Worm (Caenorhabditis elegans) whole organism, L4 larva: Measurements from ENCODE around the gene taap-1.

ENCODE experiments used
- D1046.2 ChIP-seq: fragments of 200-800 bp; sonication (Bioruptor generic); IDR thresholded peaks from 2 replicates; pipeline ENCODE4 v1.3.6; 2022; ENCODE audit warnings: missing genetic modification characterization, missing compliant biosample characterization
- F10B5.3 ChIP-seq: sonication (generic microtip); optimal IDR thresholded peaks from 2 replicates; lab custom pipeline; 2016; ENCODE audit warnings: mild to moderate bottlenecking, missing genetic modification characterization, missing compliant biosample characterization
- F26F4.8 ChIP-seq: fragments of 200-800 bp; sonication (Bioruptor generic); conservative IDR thresholded peaks from 2 replicates; pipeline ENCODE4 v1.3.6; 2022; ENCODE audit warnings: missing genetic modification characterization, missing compliant biosample characterization
- F37D6.2 ChIP-seq: sonication (generic microtip); optimal IDR thresholded peaks from 2 replicates; lab custom pipeline; 2016; ENCODE audit warnings: mild to moderate bottlenecking, missing genetic modification characterization, missing compliant biosample characterization
- F49E8.2 ChIP-seq: sonication (generic microtip); optimal IDR thresholded peaks from 2 replicates; lab custom pipeline; 2016; ENCODE audit warnings: missing compliant biosample characterization, mild to moderate bottlenecking, missing genetic modification characterization, borderline replicate concordance
- T20F7.1 ChIP-seq: fragments of 200-800 bp; sonication (Bioruptor generic); optimal IDR thresholded peaks from 2 replicates; lab custom pipeline; 2018; ENCODE audit warnings: mild to moderate bottlenecking, missing genetic modification characterization, missing compliant biosample characterization
- Y48G9A.11 ChIP-seq: fragments of 200-800 bp; sonication (Bioruptor generic); IDR thresholded peaks from 2 replicates; pipeline ENCODE4 v1.3.6; 2022; ENCODE audit warnings: missing genetic modification reagents, missing genetic modification characterization, missing compliant biosample characterization
- Y5F2A.4 ChIP-seq: fragments of 200-800 bp; sonication (Bioruptor generic); optimal IDR thresholded peaks from 2 replicates; lab custom pipeline; 2018; ENCODE audit warnings: mild to moderate bottlenecking, missing genetic modification characterization, missing compliant biosample characterization
- attf-4 ChIP-seq: sonication (generic microtip); optimal IDR thresholded peaks from 3 replicates; lab custom pipeline; 2017; ENCODE audit warnings: missing biosample characterization, missing genetic modification characterization
- ceh-20 ChIP-seq: fragments of 200-800 bp; sonication (Bioruptor generic); IDR thresholded peaks from 2 replicates; pipeline ENCODE4 v1.3.6; 2022; ENCODE audit warnings: missing genetic modification reagents, missing genetic modification characterization, missing compliant biosample characterization
- ceh-28 ChIP-seq: fragments of 150-350 bp; optimal IDR thresholded peaks from 2 replicates; lab custom pipeline; 2014; ENCODE audit warnings: missing biosample characterization, missing genetic modification reagents, missing genetic modification characterization
- ceh-44 ChIP-seq: fragments of 200-800 bp; sonication (Bioruptor generic); IDR thresholded peaks from 2 replicates; pipeline ENCODE4 v1.3.6; 2022; ENCODE audit warnings: missing genetic modification reagents, missing genetic modification characterization, missing compliant biosample characterization
- ceh-62 ChIP-seq: sonication (generic microtip); optimal IDR thresholded peaks from 2 replicates; lab custom pipeline; 2017; ENCODE audit warnings: missing biosample characterization, missing genetic modification characterization
- ces-1 ChIP-seq: fragments of 150-350 bp; sonication (generic microtip); optimal IDR thresholded peaks from 4 replicates; lab custom pipeline; 2014; ENCODE audit warnings: missing biosample characterization, missing genetic modification reagents, missing genetic modification characterization
- ctbp-1 ChIP-seq: fragments of 200-800 bp; sonication (Bioruptor generic); IDR thresholded peaks from 2 replicates; pipeline ENCODE4 v1.3.6; 2022; ENCODE audit warnings: missing genetic modification reagents, missing genetic modification characterization, missing compliant biosample characterization
- dmd-6 ChIP-seq: fragments of 200-800 bp; sonication (Bioruptor generic); IDR thresholded peaks from 2 replicates; pipeline ENCODE4 v1.3.6; 2022; ENCODE audit warnings: missing genetic modification reagents, missing genetic modification characterization, missing compliant biosample characterization
- dmd-8 ChIP-seq: fragments of 200-800 bp; sonication (Bioruptor generic); IDR thresholded peaks from 2 replicates; pipeline ENCODE4 v1.3.6; 2022; ENCODE audit warnings: missing genetic modification characterization, missing compliant biosample characterization
- dpl-1 ChIP-seq: fragments of 150-350 bp; optimal IDR thresholded peaks from 2 replicates; lab custom pipeline; 2014; ENCODE audit warnings: missing biosample characterization, missing genetic modification reagents, missing genetic modification characterization
- dve-1 ChIP-seq: sonication (generic microtip); optimal IDR thresholded peaks from 2 replicates; lab custom pipeline; 2017; ENCODE audit warnings: antibody characterized with exemption, mild to moderate bottlenecking, missing genetic modification characterization, missing compliant biosample characterization; ENCODE audit not compliant: insufficient read depth
- egl-43 ChIP-seq: fragments of 200-800 bp; sonication (Bioruptor generic); IDR thresholded peaks from 2 replicates; pipeline ENCODE4 v1.3.6; 2022; ENCODE audit warnings: missing genetic modification reagents, missing genetic modification characterization, missing compliant biosample characterization
- hif-1 ChIP-seq, 2 experiments: sonication (generic microtip); optimal IDR thresholded peaks; 2 replicates each; lab custom pipeline; 2016 to 2017; ENCODE audit warnings: missing compliant biosample characterization in 2 of 2, missing genetic modification characterization in 2 of 2, missing genetic modification reagents in 2 of 2, missing genotype in 2 of 2, mild to moderate bottlenecking in 1 of 2
- hlh-11 ChIP-seq: fragments of 200-800 bp; sonication (Bioruptor generic); optimal IDR thresholded peaks from 2 replicates; lab custom pipeline; 2018; ENCODE audit warnings: mild to moderate bottlenecking, missing genetic modification characterization, missing compliant biosample characterization
- hmg-1.1 ChIP-seq: fragments of 200-800 bp; sonication (Bioruptor generic); IDR thresholded peaks from 2 replicates; pipeline ENCODE4 v1.3.6; 2022; ENCODE audit warnings: missing genetic modification reagents, missing genetic modification characterization, missing compliant biosample characterization
- lin-38 ChIP-seq: fragments of 200-800 bp; sonication (Bioruptor generic); IDR thresholded peaks from 2 replicates; pipeline ENCODE4 v1.3.6; 2022; ENCODE audit warnings: missing genetic modification reagents, missing genetic modification characterization, missing compliant biosample characterization
- mxl-3 ChIP-seq: fragments of 200-800 bp; sonication (Bioruptor generic); optimal IDR thresholded peaks from 2 replicates; lab custom pipeline; 2018; ENCODE audit warnings: mild to moderate bottlenecking, missing genetic modification characterization, missing compliant biosample characterization
- nhr-237 ChIP-seq: sonication (generic microtip); optimal IDR thresholded peaks from 2 replicates; lab custom pipeline; 2017; ENCODE audit warnings: missing biosample characterization, missing genetic modification characterization
- nhr-28 ChIP-seq: fragments of 150-350 bp; optimal IDR thresholded peaks from 2 replicates; lab custom pipeline; 2014; ENCODE audit warnings: missing biosample characterization, missing genetic modification characterization
- nhr-42 ChIP-seq: fragments of 200-800 bp; sonication (Bioruptor generic); IDR thresholded peaks from 2 replicates; pipeline ENCODE4 v1.3.6; 2022; ENCODE audit warnings: missing genetic modification characterization, missing compliant biosample characterization
- nhr-6 ChIP-seq: fragments of 150-350 bp; optimal IDR thresholded peaks from 2 replicates; lab custom pipeline; 2014; ENCODE audit warnings: missing biosample characterization, missing genetic modification characterization
- pqm-1 ChIP-seq: sonication (generic microtip); optimal IDR thresholded peaks from 2 replicates; lab custom pipeline; 2017; ENCODE audit warnings: missing biosample characterization, missing genetic modification characterization
- sdz-12 ChIP-seq: fragments of 200-800 bp; sonication (Bioruptor generic); optimal IDR thresholded peaks from 2 replicates; lab custom pipeline; 2018; ENCODE audit warnings: mild to moderate bottlenecking, missing genetic modification characterization, missing compliant biosample characterization
- set-16 ChIP-seq: fragments of 200-800 bp; sonication (Bioruptor generic); IDR thresholded peaks from 2 replicates; pipeline ENCODE4 v1.3.6; 2022; ENCODE audit warnings: missing genetic modification reagents, missing genetic modification characterization, missing compliant biosample characterization
- snpc-1.2 ChIP-seq: fragments of 200-800 bp; sonication (Bioruptor generic); IDR thresholded peaks from 2 replicates; pipeline ENCODE4 v1.3.6; 2022; ENCODE audit warnings: missing genetic modification reagents, missing genetic modification characterization, missing compliant biosample characterization
- spr-3 ChIP-seq: fragments of 200-800 bp; sonication (Bioruptor generic); optimal IDR thresholded peaks from 2 replicates; lab custom pipeline; 2018; ENCODE audit warnings: mild to moderate bottlenecking, missing genetic modification characterization, missing compliant biosample characterization
- tag-97 ChIP-seq: fragments of 200-800 bp; sonication (Bioruptor generic); IDR thresholded peaks from 2 replicates; pipeline ENCODE4 v1.3.6; 2022; ENCODE audit warnings: missing genetic modification characterization, missing compliant biosample characterization
- unc-62 ChIP-seq, 3 experiments: fragments of 150-350 bp in 1 of 3; sonication (generic microtip); optimal IDR thresholded peaks in 2 of 3; peaks in 1 of 3; 1 replicate in 1 of 3; 2 replicates in 2 of 3; lab custom pipeline; 2014 to 2017; ENCODE audit warnings: missing biosample characterization in 3 of 3, missing genetic modification characterization in 3 of 3, missing genetic modification reagents in 3 of 3, missing genotype in 1 of 3
- vab-7 ChIP-seq: fragments of 200-800 bp; sonication (Bioruptor generic); IDR thresholded peaks from 2 replicates; pipeline ENCODE4 v1.3.6; 2022; ENCODE audit warnings: missing genetic modification reagents, missing genetic modification characterization, missing compliant biosample characterization
- zfp-3 ChIP-seq: fragments of 200-800 bp; sonication (Bioruptor generic); conservative IDR thresholded peaks from 2 replicates; pipeline ENCODE4 v1.3.6; 2022; ENCODE audit warnings: missing genetic modification reagents, missing genetic modification characterization, missing compliant biosample characterization
- zip-11 ChIP-seq: fragments of 200-800 bp; sonication (Bioruptor generic); IDR thresholded peaks from 2 replicates; pipeline ENCODE4 v1.3.6; 2022; ENCODE audit warnings: missing genetic modification characterization, missing compliant biosample characterization
- ztf-7 ChIP-seq: fragments of 150-350 bp; optimal IDR thresholded peaks from 2 replicates; lab custom pipeline; 2014; ENCODE audit warnings: missing biosample characterization, missing genetic modification characterization

Gene taap-1

ce11 chrII:8450750-8451149, 32.9 kb downstream of the taap-1 start:
- TF ChIP-seq hif-1 (tag; optimal IDR thresholded peaks at IDR 0.05; lab: Kevin White, UChicago): peak in 1 of 2 experiments; percentile 40
- no peak for TF ChIP-seq spr-3 (GFP tag; lab: Kevin White, UChicago)
- TF ChIP-seq unc-62 (GFP tag; optimal IDR thresholded peaks at IDR 0.05 in 1 of 2; lab: Kevin White, UChicago): peak in 1 of 2 experiments; percentile 51
- TF ChIP-seq unc-62 (tag; optimal IDR thresholded peaks at IDR 0.05; lab: Kevin White, UChicago): no peak
- TF ChIP-seq pqm-1 (tag; lab: Kevin White, UChicago): no peak
- peak; percentile 2 for TF ChIP-seq mxl-3 (GFP tag; lab: Kevin White, UChicago)

DNA sequence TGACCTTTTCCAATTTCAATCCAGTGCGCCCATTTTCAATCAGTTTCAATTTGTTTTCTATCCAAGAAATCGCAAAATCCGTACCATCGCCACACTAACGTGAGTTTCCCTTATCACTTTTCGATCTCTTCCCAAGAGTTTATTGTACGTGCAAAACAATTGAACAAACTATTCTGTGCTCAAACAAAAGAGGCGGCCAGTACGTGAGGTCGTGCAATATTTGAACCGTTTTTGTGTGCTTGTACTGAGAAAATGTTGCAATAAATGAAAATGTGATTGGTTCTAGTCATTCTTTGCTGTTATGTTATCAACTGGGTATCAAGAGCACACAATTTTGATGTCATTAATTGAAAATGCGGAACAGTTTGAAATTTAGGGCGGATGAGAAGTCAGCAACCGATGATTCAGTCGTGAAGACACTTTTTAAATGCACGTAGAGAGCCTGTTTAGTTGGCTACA, 34.0 kb downstream of the taap-1 start, which contains the start of gene F22B5.4:
Gene F22B5.4, plus strand, starts transcription at position 51 of the 459 bp plus-strand sequence.
- TF ChIP-seq hif-1 (tag; optimal IDR thresholded peaks at IDR 0.05; lab: Kevin White, UChicago) (peak in 1 of 2 experiments; percentile 48), attf-4 (tag; lab: Kevin White, UChicago) (no peak), ceh-44 (GFP tag; lab: Robert Waterston, UW) (no peak), nhr-6 (tag; lab: Kevin White, UChicago) (no peak), pqm-1 (tag; lab: Kevin White, UChicago) (peak; percentile 27), tag-97 (no peak), nhr-28 (tag; lab: Kevin White, UChicago) (peak; percentile 64), D1046.2 (no peak), F37D6.2 (no peak), dmd-6 (GFP tag; lab: Robert Waterston, UW) (peak; percentile 34; the same call in 1 of the 2 replicates), egl-43 (GFP tag; lab: Robert Waterston, UW) (no peak), zfp-3 (no peak)
- TF ChIP-seq, all 104 proteins: peak for 4

ce11 chrII:8446731-8447130, 36.9 kb downstream of the taap-1 start, which contains the start of gene cut-3:
Gene cut-3 (minus strand): TSS chrII:8446831.
- TF ChIP-seq ztf-7 (no peak), ceh-62 (tag; lab: Kevin White, UChicago) (no peak), vab-7 (GFP tag; lab: Robert Waterston, UW) (no peak), F26F4.8 (no peak), tag-97 (no peak), ces-1 (GFP tag; lab: Kevin White, UChicago) (no peak), ceh-20 (GFP tag; lab: Robert Waterston, UW) (no peak), hlh-11 (tag; lab: Kevin White, UChicago) (no peak), set-16 (GFP tag; lab: Robert Waterston, UW) (no peak), D1046.2 (no peak), dpl-1 (no peak)

ce11 chrII:8444007-8444406, 39.7 kb downstream of the taap-1 start, which contains the start of gene evl-20:
Gene evl-20 (plus strand): TSS chrII:8444307.
- no peak for TF ChIP-seq Y48G9A.11
- peak; percentile 38; the same call in 1 of the 2 replicates for TF ChIP-seq lin-38 (GFP tag; lab: Robert Waterston, UW)
- no peak for TF ChIP-seq tag-97
- TF ChIP-seq F49E8.2 (tag; lab: Kevin White, UChicago): peak; percentile 16

DNA sequence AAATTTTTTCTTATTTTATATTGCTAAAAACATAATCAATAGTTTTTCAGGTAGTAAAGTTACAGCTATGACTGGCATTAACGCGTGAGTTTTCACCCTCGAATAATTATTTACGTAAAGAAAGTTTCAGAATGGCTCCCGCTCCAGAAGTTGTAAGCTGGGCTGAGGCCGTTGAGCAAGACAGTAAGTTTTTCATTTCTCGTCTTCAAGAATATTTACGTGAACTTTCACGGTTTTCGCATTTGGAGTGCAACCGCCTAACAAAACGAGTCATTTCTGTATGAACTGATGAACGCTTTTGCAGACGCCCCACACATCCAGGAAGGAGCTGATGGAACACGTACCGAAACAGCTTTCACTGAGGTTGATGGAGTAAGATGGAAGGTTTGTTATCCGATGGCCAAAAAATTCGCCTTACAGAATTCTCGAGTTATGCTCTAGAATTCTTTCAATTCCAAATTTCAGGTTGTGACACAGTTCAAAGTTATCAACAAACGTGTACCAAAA, 40.9 kb downstream of the taap-1 start, which contains the start of gene eif-3.G:
Gene eif-3.G, plus strand, starts transcription at position 51 of the 507 bp plus-strand sequence.
- TF ChIP-seq snpc-1.2 (GFP tag; lab: Robert Waterston, UW) (0 out of 2 replicates have a peak, but pooled peaks have one; percentile 10), Y5F2A.4 (GFP tag; lab: Kevin White, UChicago) (no peak)

DNA sequence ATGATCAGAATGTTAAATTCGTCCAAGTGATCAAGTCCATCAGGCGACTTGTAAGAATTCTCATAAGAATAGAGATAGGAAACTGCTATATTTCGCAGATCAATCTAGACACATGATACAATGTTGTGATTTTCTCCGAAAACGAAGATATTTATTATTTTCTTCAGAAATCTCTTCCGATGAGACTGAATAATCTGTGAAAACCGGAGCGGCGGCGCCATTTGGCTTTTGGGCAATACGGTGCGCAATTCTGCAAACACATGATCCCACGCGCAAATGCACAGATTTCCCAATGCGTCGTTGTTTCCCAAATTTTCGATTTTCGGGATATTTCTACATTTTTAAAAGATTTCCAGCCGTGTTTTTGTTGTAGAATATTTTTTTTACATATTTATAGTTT, 41.5 kb downstream of the taap-1 start:
- peak; percentile 48 for TF ChIP-seq hmg-1.1 (GFP tag; lab: Robert Waterston, UW)
- no peak for TF ChIP-seq zip-11
- no peak for TF ChIP-seq nhr-42 (GFP tag; lab: Robert Waterston, UW)
- TF ChIP-seq ceh-28 (tag; lab: Kevin White, UChicago): no peak
- TF ChIP-seq Y48G9A.11: peak; percentile 6; the same call in 1 of the 2 replicates
- TF ChIP-seq dmd-8: no peak
- peak; percentile 57 for TF ChIP-seq dpl-1
- TF ChIP-seq F10B5.3 (tag; lab: Kevin White, UChicago): no peak
- peak; percentile 46 for TF ChIP-seq dve-1
- no peak for TF ChIP-seq nhr-237 (tag; lab: Kevin White, UChicago)
- no peak for TF ChIP-seq nhr-6 (tag; lab: Kevin White, UChicago)
- no peak for TF ChIP-seq ctbp-1 (GFP tag; lab: Robert Waterston, UW)
- no peak for TF ChIP-seq T20F7.1 (GFP tag; lab: Kevin White, UChicago)
- TF ChIP-seq vab-7 (GFP tag; lab: Robert Waterston, UW): no peak
- TF ChIP-seq sdz-12 (GFP tag; lab: Kevin White, UChicago): no peak
- TF ChIP-seq unc-62 (GFP tag; optimal IDR thresholded peaks at IDR 0.05 in 1 of 2; lab: Kevin White, UChicago): no peak
- TF ChIP-seq unc-62 (tag; optimal IDR thresholded peaks at IDR 0.05; lab: Kevin White, UChicago): no peak
